Fruit fly (Drosophila melanogaster) whole organism, wandering third instar larva: Measurements from ENCODE around the gene Lsp1alpha.

Source experiments
- Abd-B ChIP-seq: fragments of >200 bp; optimal IDR thresholded peaks from 2 replicates; lab custom pipeline; 2017; ENCODE audit warnings: missing biosample characterization, missing genetic modification characterization
- CG32264 ChIP-seq: fragments of 200-800 bp; sonication (Bioruptor generic); optimal IDR thresholded peaks from 2 replicates; lab custom pipeline; 2016; ENCODE audit warnings: missing biosample characterization, missing genetic modification characterization
- CG9705 ChIP-seq: fragments of 200-800 bp; sonication (Bioruptor generic); optimal IDR thresholded peaks from 2 replicates; lab custom pipeline; 2018; ENCODE audit warnings: missing biosample characterization, mild to moderate bottlenecking, missing genetic modification characterization
- CrebA ChIP-seq: fragments of 200-800 bp; sonication (Bioruptor generic); optimal IDR thresholded peaks from 2 replicates; lab custom pipeline; 2016; ENCODE audit warnings: missing biosample characterization, mild to moderate bottlenecking, missing genetic modification characterization, borderline replicate concordance
- Dfd ChIP-seq: fragments of >200 bp; optimal IDR thresholded peaks from 2 replicates; lab custom pipeline; 2017; ENCODE audit warnings: missing biosample characterization, missing genetic modification characterization
- Dif ChIP-seq: fragments of 200-275, 200-300 bp; sonication (Bioruptor generic); optimal IDR thresholded peaks from 2 replicates; lab custom pipeline; 2018; ENCODE audit warnings: missing biosample characterization, missing genetic modification characterization; ENCODE audit not compliant: partially characterized antibody
- GATAd ChIP-seq: sonication (Bioruptor generic); optimal IDR thresholded peaks from 2 replicates; lab custom pipeline; 2016; ENCODE audit warnings: missing biosample characterization, missing genetic modification characterization
- HLH106 ChIP-seq: fragments of 200-800 bp; optimal IDR thresholded peaks from 3 replicates; lab custom pipeline; 2019; ENCODE audit warnings: missing biosample characterization, mild to moderate bottlenecking, missing genetic modification characterization, moderate library complexity
- Hr78 ChIP-seq: fragments of >200 bp; optimal IDR thresholded peaks from 2 replicates; lab custom pipeline; 2017; ENCODE audit warnings: missing biosample characterization, missing genetic modification characterization
- Hr83 ChIP-seq: fragments of 200-300 bp; sonication (Bioruptor generic); optimal IDR thresholded peaks from 2 replicates; lab custom pipeline; 2016; ENCODE audit warnings: missing biosample characterization, mild to moderate bottlenecking, missing genetic modification characterization, moderate library complexity; ENCODE audit not compliant: poor library complexity, severe bottlenecking
- Jra ChIP-seq: sonication (Bioruptor generic); optimal IDR thresholded peaks from 2 replicates; lab custom pipeline; 2016; ENCODE audit warnings: missing biosample characterization, missing genetic modification characterization
- N ChIP-seq: fragments of >200 bp; optimal IDR thresholded peaks from 2 replicates; lab custom pipeline; 2018; ENCODE audit warnings: missing biosample characterization, missing external identifiers, missing genetic modification characterization
- OdsH ChIP-seq: fragments of 200-800 bp; sonication (Bioruptor generic); optimal IDR thresholded peaks from 2 replicates; lab custom pipeline; 2016; ENCODE audit warnings: missing biosample characterization, mild to moderate bottlenecking, missing genetic modification characterization
- Rel ChIP-seq, 2 experiments: fragments of 200-800 bp; sonication (Bioruptor generic) in 1 of 2; optimal IDR thresholded peaks; 2 replicates in 1 of 2; 3 replicates in 1 of 2; lab custom pipeline; 2016 to 2019; ENCODE audit warnings: mild to moderate bottlenecking in 2 of 2, missing biosample characterization in 2 of 2, missing genetic modification characterization in 2 of 2, moderate library complexity in 1 of 2
- Sp1 ChIP-seq: fragments of 200-800 bp; sonication (Bioruptor generic); optimal IDR thresholded peaks from 3 replicates; lab custom pipeline; 2019; ENCODE audit warnings: missing biosample characterization, mild to moderate bottlenecking, missing genetic modification characterization, moderate library complexity
- Vsx2 ChIP-seq: fragments of 200-300, 225-300 bp; sonication (Bioruptor generic); optimal IDR thresholded peaks from 2 replicates; lab custom pipeline; 2018; ENCODE audit warnings: missing biosample characterization, missing genetic modification characterization; ENCODE audit not compliant: partially characterized antibody
- br ChIP-seq: fragments of 200-800 bp; sonication (Bioruptor generic); optimal IDR thresholded peaks from 2 replicates; lab custom pipeline; 2016; ENCODE audit warnings: missing biosample characterization, missing genetic modification characterization
- dl ChIP-seq, 2 experiments: fragments of 175-275, 200-275 bp in 1 of 2; fragments of 200-275 bp in 1 of 2; sonication (Bioruptor generic); optimal IDR thresholded peaks; lab custom pipeline; 2018; ENCODE audit warnings: mild to moderate bottlenecking in 2 of 2, missing biosample characterization in 2 of 2, missing genetic modification characterization in 2 of 2, moderate library complexity in 2 of 2; ENCODE audit not compliant: partially characterized antibody in 2 of 2, insufficient read depth in 1 of 2
- dmrt93B ChIP-seq: fragments of 200-800 bp; sonication (Bioruptor generic); optimal IDR thresholded peaks from 2 replicates; lab custom pipeline; 2018; ENCODE audit warnings: missing biosample characterization, mild to moderate bottlenecking, missing genetic modification characterization
- dsf ChIP-seq: sonication (Bioruptor generic); optimal IDR thresholded peaks from 2 replicates; lab custom pipeline; 2016; ENCODE audit warnings: missing biosample characterization, missing genetic modification characterization, borderline replicate concordance
- ey ChIP-seq: fragments of 200-800 bp; sonication (Bioruptor generic); optimal IDR thresholded peaks from 2 replicates; lab custom pipeline; 2016; ENCODE audit warnings: missing biosample characterization, missing genetic modification characterization
- foxo ChIP-seq, 2 experiments: fragments of 200-800 bp; sonication (Bioruptor generic); optimal IDR thresholded peaks; 2 replicates in 1 of 2; 3 replicates in 1 of 2; lab custom pipeline; 2016 to 2017; ENCODE audit warnings: missing biosample characterization in 2 of 2, missing genetic modification characterization in 2 of 2
- fru ChIP-seq: fragments of 200-800 bp; sonication (Bioruptor generic); optimal IDR thresholded peaks from 3 replicates; lab custom pipeline; 2016; ENCODE audit warnings: missing biosample characterization, mild to moderate bottlenecking, missing genetic modification characterization
- h ChIP-seq: fragments of 200-800 bp; sonication (Bioruptor generic); optimal IDR thresholded peaks from 3 replicates; lab custom pipeline; 2016; ENCODE audit warnings: missing biosample characterization, mild to moderate bottlenecking, missing genetic modification characterization
- jim ChIP-seq: fragments of 175-275, 200-325 bp; sonication (Bioruptor generic); optimal IDR thresholded peaks from 2 replicates; lab custom pipeline; 2016; ENCODE audit warnings: missing biosample characterization, mild to moderate bottlenecking, missing genetic modification characterization
- lola ChIP-seq: fragments of >200 bp; optimal IDR thresholded peaks from 2 replicates; lab custom pipeline; 2017; ENCODE audit warnings: missing biosample characterization, missing genetic modification characterization
- pan ChIP-seq: fragments of >200 bp; optimal IDR thresholded peaks from 2 replicates; lab custom pipeline; 2017
- psq ChIP-seq: fragments of 200-800 bp; sonication (Bioruptor generic); optimal IDR thresholded peaks from 3 replicates; lab custom pipeline; 2017; ENCODE audit warnings: missing biosample characterization, mild to moderate bottlenecking, missing genetic modification characterization, moderate library complexity
- rgr ChIP-seq: fragments of 200-800 bp; sonication (Bioruptor generic); optimal IDR thresholded peaks from 3 replicates; lab custom pipeline; 2016; ENCODE audit warnings: missing biosample characterization, mild to moderate bottlenecking, missing genetic modification characterization
- sage ChIP-seq: fragments of 200-800 bp; sonication (Bioruptor generic); optimal IDR thresholded peaks from 2 replicates; lab custom pipeline; 2016; ENCODE audit warnings: missing biosample characterization, mild to moderate bottlenecking, missing genetic modification characterization
- sv ChIP-seq: fragments of 200-800 bp; sonication (Bioruptor generic); optimal IDR thresholded peaks from 3 replicates; lab custom pipeline; 2016; ENCODE audit warnings: missing biosample characterization, missing genetic modification characterization
- tai ChIP-seq: sonication (Bioruptor generic); optimal IDR thresholded peaks from 2 replicates; lab custom pipeline; 2016; ENCODE audit warnings: missing biosample characterization, missing genetic modification characterization
- usp ChIP-seq: fragments of >200 bp; optimal IDR thresholded peaks from 2 replicates; lab custom pipeline; 2017; ENCODE audit warnings: missing biosample characterization, missing genetic modification characterization

Lsp1alpha gene

DNA sequence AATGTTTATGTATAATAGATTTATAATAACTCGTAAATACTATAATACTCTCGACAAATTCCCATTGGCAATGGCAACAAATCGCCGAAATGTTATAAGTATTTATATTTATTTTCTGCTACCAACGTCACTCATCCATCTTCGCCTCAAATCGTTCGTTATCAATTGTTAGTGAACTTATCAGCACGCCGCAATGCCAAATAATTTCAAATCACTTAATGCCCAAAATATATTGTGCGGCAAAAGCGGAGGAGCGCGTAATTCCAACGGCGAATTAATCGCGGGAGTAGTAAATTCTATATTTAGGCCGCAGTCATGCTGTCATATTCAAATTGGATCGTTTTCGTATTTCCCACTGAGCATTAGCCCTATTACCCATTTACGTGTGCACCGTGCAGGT, 20.9 kb upstream of the Lsp1alpha start:
- no peak for TF ChIP-seq usp
- TF ChIP-seq psq (GFP tag; lab: Kevin White, UChicago), result no peak
- TF ChIP-seq jim (GFP tag; lab: Kevin White, UChicago), result no peak
- no peak for TF ChIP-seq ey
- TF ChIP-seq sage (GFP tag; lab: Kevin White, UChicago), result no peak

- no peak for TF ChIP-seq dsf (GFP tag; lab: Kevin White, UChicago)
- TF ChIP-seq usp, result no peak
- peak; percentile 53 for TF ChIP-seq sv (GFP tag; lab: Kevin White, UChicago)
- TF ChIP-seq rgr (GFP tag; lab: Kevin White, UChicago), result peak; percentile 5
- TF ChIP-seq sage (GFP tag; lab: Kevin White, UChicago), result no peak
- peak; percentile 25 for TF ChIP-seq br (GFP tag; lab: Kevin White, UChicago)
- peak; percentile 30 for TF ChIP-seq OdsH (GFP tag; lab: Kevin White, UChicago)
- no peak for TF ChIP-seq Sp1 (GFP tag; lab: Kevin White, UChicago)
- TF ChIP-seq CG32264 (GFP tag; lab: Kevin White, UChicago), result no peak
- peak; percentile 39 for TF ChIP-seq h (GFP tag; lab: Kevin White, UChicago)
- TF ChIP-seq ey, result peak; percentile 9
- TF ChIP-seq foxo (GFP tag; optimal IDR thresholded peaks at IDR 0.05; lab: Kevin White, UChicago), result peak in 1 of 2 experiments; percentile 49
- TF ChIP-seq, all 38 proteins: peak for 7
Observed at dm6 chrX:12469778-12470177, 20.3 kb upstream of the Lsp1alpha start.

DNA sequence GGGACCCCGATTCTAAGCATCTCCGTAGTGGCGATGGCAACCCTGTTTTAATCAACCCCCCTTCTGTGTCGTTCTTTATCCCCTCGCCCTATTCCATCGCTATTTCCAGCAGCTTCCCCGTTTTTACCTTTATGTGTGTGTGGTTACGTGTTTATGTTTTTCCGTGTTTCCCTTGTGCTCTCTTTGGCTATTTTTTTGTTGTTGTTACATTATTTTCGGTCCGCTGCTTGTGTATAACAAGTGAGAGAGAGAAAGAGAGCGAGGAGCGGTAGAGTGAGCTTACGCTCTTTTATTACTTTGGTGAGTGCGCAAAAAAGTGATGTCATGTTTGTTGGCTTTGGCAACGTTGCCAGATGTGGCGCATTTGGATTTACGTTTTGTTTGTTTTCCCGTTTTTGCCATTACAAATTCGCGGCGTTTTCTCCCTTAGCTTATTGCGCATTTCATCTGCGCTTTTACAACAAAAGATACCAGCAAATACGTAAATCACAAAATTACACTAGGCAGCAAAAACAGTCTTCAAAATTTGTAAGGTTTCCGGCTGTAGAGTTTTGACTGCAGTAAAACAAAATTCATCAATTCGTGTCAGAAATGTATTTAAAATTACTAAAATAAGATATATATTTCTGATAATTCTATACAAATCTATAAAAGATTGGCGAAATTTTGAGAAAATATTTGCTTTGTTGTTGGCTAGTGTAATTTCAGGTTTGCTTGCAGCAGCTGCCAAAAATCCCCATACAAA, 19.7 kb upstream of the Lsp1alpha start:
- TF ChIP-seq sv (GFP tag; lab: Kevin White, UChicago) (no peak), CG32264 (GFP tag; lab: Kevin White, UChicago) (no peak), Hr83 (GFP tag; lab: Kevin White, UChicago) (no peak), br (GFP tag; lab: Kevin White, UChicago) (no peak), CG9705 (GFP tag; lab: Kevin White, UChicago) (peak; percentile 25), Vsx2 (GFP tag; lab: Kevin White, UChicago) (no peak), Dfd (GFP tag; lab: Kevin White, UChicago) (no peak), Jra (GFP tag; lab: Kevin White, UChicago) (peak; percentile 39), dmrt93B (peak; percentile 26), ey (no peak), HLH106 (tag; lab: Kevin White, UChicago) (peak; percentile 64), Dif (GFP tag; lab: Kevin White, UChicago) (peak; percentile 81), Hr78 (no peak), Abd-B (GFP tag; lab: Kevin White, UChicago) (no peak), Rel (GFP tag; optimal IDR thresholded peaks at IDR 0.05; lab: Kevin White, UChicago) (no peak), Rel (tag; optimal IDR thresholded peaks at IDR 0.05; lab: Kevin White, UChicago) (peak; percentile 66), dl (GFP tag; optimal IDR thresholded peaks at IDR 0.05; lab: Kevin White, UChicago; ENCODE audit: insufficient read depth in 1 of 2, partially characterized antibody in 2 of 2) (peak; percentile 45 to 74), GATAd (no peak), dsf (GFP tag; lab: Kevin White, UChicago) (no peak), lola (no peak), pan (lab: Kevin White, UChicago) (no peak), OdsH (GFP tag; lab: Kevin White, UChicago) (peak; percentile 5), CrebA (GFP tag; lab: Kevin White, UChicago) (no peak), usp (no peak), foxo (GFP tag; optimal IDR thresholded peaks at IDR 0.05; lab: Kevin White, UChicago) (peak in 1 of 2 experiments; percentile 39), psq (GFP tag; lab: Kevin White, UChicago) (peak; percentile 10), rgr (GFP tag; lab: Kevin White, UChicago) (peak; percentile 16), tai (GFP tag; lab: Kevin White, UChicago) (peak; percentile 21), fru (GFP tag; lab: Kevin White, UChicago) (peak; percentile 66), Sp1 (GFP tag; lab: Kevin White, UChicago) (peak; percentile 41), N (GFP tag; lab: Kevin White, UChicago) (no peak), h (GFP tag; lab: Kevin White, UChicago) (peak; percentile 10), jim (GFP tag; lab: Kevin White, UChicago) (no peak), sage (GFP tag; lab: Kevin White, UChicago) (peak; percentile 29)
